Fruit fly (Drosophila melanogaster) Kc167 (cell line): ENCODE data around the gene Pde11.

ENCODE experiments used
- Myc ChIP-seq: fragments of >200 bp; optimal IDR thresholded peaks from 2 replicates; lab custom pipeline; 2017; ENCODE audit warnings: missing external identifiers
- Sin3A ChIP-seq: fragments of >200 bp; optimal IDR thresholded peaks from 2 replicates; lab custom pipeline; 2018; ENCODE audit warnings: missing external identifiers
- h ChIP-seq: fragments of >200 bp; optimal IDR thresholded peaks from 3 replicates; lab custom pipeline; 2018; ENCODE audit warnings: missing external identifiers
- insv ChIP-seq: fragments of >200 bp; optimal IDR thresholded peaks from 3 replicates; lab custom pipeline; 2018; ENCODE audit warnings: missing external identifiers
- psq ChIP-seq: fragments of >200 bp; optimal IDR thresholded peaks from 2 replicates; lab custom pipeline; 2017; ENCODE audit warnings: missing external identifiers
- ttk ChIP-seq: sonication (Bioruptor generic); optimal IDR thresholded peaks from 2 replicates; lab custom pipeline; 2017; ENCODE audit warnings: missing external identifiers

Gene Pde11

dm6 chr2L:18584617-18585016, 5.5 kb downstream of the Pde11 start:
- TF ChIP-seq psq (lab: Kevin White, UChicago) (no peak), ttk (no peak), insv (lab: Kevin White, UChicago) (no peak), Sin3A (lab: Kevin White, UChicago) (no peak), Myc (lab: Kevin White, UChicago) (no peak), h (lab: Kevin White, UChicago) (no peak)

dm6 chr2L:18576250-18576649, 13.9 kb downstream of the Pde11 start:
- TF ChIP-seq h (lab: Kevin White, UChicago) (no peak), ttk (no peak), Sin3A (lab: Kevin White, UChicago) (no peak), psq (lab: Kevin White, UChicago) (no peak), insv (lab: Kevin White, UChicago) (no peak), Myc (lab: Kevin White, UChicago) (no peak)

DNA sequence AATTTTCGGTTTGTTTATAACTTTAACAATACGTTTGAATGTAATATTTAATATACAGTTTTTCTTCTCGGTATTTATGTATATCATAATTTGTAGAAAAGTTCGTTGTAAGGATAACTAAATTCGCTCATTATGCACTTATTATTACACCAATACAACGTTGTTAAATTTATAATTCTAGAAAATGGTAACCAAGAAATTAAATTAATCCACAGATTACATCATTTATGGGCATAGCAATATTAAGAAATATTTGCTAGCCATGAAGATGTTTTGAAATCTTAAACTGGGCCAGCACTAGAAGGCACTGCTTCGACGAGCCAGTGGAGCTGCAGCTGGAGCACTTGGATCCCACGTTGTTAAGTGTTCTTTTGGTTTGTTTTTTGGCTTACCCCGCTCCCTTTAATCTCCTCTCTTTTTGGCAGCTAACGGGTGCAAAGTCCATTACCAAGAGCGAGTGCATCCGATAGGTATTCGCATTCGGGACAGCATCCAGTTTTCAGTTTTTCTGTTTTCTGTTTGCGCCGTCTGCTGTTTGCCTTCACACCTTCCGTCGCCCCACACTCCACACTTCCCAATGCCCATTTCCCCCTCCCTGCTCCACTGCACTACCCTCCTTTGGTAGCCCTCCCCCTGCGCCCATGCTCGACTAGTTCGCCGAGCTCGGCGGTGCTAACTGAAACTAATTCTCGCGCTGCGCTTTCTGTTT, 17.6 kb downstream of the Pde11 start:
- TF ChIP-seq psq (lab: Kevin White, UChicago) (no peak), Sin3A (lab: Kevin White, UChicago) (no peak), ttk (no peak), h (lab: Kevin White, UChicago) (no peak)

dm6 chr2L:18571724-18572427, 18.3 kb downstream of the Pde11 start:
- no peak for TF ChIP-seq Sin3A (lab: Kevin White, UChicago)
- no peak for TF ChIP-seq psq (lab: Kevin White, UChicago)
- TF ChIP-seq insv (lab: Kevin White, UChicago): no peak
- TF ChIP-seq Myc (lab: Kevin White, UChicago): no peak
- TF ChIP-seq h (lab: Kevin White, UChicago): no peak
- no peak for TF ChIP-seq ttk

- no peak for TF ChIP-seq insv (lab: Kevin White, UChicago)
- TF ChIP-seq h (lab: Kevin White, UChicago): no peak
- no peak for TF ChIP-seq Myc (lab: Kevin White, UChicago)
- TF ChIP-seq ttk: no peak
- no peak for TF ChIP-seq Sin3A (lab: Kevin White, UChicago)
- TF ChIP-seq psq (lab: Kevin White, UChicago): no peak
These were observed 21.4 kb downstream of the Pde11 start for dm6 chr2L:18568715-18569114.

- no peak for TF ChIP-seq insv (lab: Kevin White, UChicago)
- TF ChIP-seq h (lab: Kevin White, UChicago): no peak
- TF ChIP-seq psq (lab: Kevin White, UChicago): no peak
These were observed 22.6 kb downstream of the Pde11 start for dm6 chr2L:18567563-18567962.

DNA sequence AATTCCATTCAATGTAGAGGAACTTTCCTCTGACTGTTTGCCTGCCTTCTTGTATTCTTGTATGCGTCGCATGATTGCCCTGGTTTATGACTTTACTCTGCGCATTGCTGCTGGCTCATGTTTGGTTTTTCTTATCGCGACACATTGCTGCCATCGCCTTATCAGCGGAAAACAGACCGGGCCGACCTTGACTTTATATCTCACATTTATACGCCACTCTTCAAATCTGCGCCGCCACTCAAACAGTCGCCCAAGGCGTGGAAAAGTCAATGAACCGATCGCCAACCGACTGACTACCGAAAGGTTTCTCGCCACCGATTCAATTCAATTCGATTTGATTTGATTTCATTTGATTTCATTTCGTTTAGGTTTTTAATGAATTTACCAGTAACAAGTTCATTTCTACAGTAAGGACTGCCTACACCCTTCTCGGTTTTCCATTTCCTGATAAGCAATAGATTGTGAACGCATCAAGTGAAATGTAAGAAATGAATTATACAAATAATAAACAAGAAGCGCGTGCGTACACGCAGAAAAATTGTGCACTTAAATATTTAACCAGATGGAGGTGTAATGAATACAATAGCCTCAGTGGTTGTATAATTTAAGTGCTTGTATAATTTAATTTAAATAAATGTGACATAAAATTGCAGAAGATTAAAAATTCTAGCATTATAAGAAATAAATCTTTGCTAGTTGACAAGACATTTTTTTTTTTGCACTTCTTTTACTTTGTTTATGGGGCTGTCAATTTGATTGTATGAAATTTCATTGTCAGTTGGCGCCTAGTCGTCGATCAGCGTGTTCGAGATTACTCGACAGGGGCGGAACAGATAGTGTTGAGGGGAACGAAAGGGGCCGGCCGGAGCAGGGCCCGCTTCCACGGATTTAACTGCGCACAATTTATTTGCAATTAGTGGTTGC, 23.6 kb downstream of the Pde11 start:
- TF ChIP-seq h (lab: Kevin White, UChicago): no peak
- no peak for TF ChIP-seq ttk
- no peak for TF ChIP-seq insv (lab: Kevin White, UChicago)
- no peak for TF ChIP-seq Sin3A (lab: Kevin White, UChicago)
- TF ChIP-seq psq (lab: Kevin White, UChicago): no peak
- TF ChIP-seq Myc (lab: Kevin White, UChicago): no peak

dm6 chr2L:18564417-18564816, 25.7 kb downstream of the Pde11 start:
- no peak for TF ChIP-seq psq (lab: Kevin White, UChicago)
- TF ChIP-seq ttk: no peak
- TF ChIP-seq insv (lab: Kevin White, UChicago): no peak
- no peak for TF ChIP-seq Sin3A (lab: Kevin White, UChicago)
- TF ChIP-seq h (lab: Kevin White, UChicago): no peak
- TF ChIP-seq Myc (lab: Kevin White, UChicago): no peak

- TF ChIP-seq psq (lab: Kevin White, UChicago) (no peak), h (lab: Kevin White, UChicago) (no peak), Myc (lab: Kevin White, UChicago) (no peak), Sin3A (lab: Kevin White, UChicago) (no peak), insv (lab: Kevin White, UChicago) (no peak), ttk (no peak)
These were observed 26.2 kb downstream of the Pde11 start for dm6 chr2L:18563991-18564390.

- no peak for TF ChIP-seq h (lab: Kevin White, UChicago)
- TF ChIP-seq insv (lab: Kevin White, UChicago): no peak
- TF ChIP-seq Sin3A (lab: Kevin White, UChicago): no peak
- TF ChIP-seq ttk: no peak
- no peak for TF ChIP-seq psq (lab: Kevin White, UChicago)
- no peak for TF ChIP-seq Myc (lab: Kevin White, UChicago)
These were observed 27.1 kb downstream of the Pde11 start for dm6 chr2L:18563020-18563546.

DNA sequence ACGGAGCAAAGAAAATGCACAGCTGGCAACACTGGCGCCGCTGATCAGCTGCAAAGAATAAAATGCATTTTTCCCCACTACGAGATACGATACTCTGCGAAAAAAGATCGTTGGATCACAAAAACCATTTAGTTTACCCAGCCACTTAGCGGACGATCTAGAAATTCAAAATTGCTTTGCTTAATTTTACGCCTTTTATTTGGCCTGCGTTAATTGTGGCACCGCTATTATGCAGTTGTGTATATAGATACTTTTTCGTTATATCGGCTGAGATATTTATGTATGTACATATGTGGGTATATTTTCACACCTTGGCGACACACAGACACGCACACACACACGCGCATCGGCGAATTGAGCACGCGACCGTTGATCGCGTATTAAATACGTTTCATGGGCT, 27.6 kb downstream of the Pde11 start:
- TF ChIP-seq psq (lab: Kevin White, UChicago): no peak
- no peak for TF ChIP-seq insv (lab: Kevin White, UChicago)
- no peak for TF ChIP-seq h (lab: Kevin White, UChicago)
- no peak for TF ChIP-seq ttk
- TF ChIP-seq Myc (lab: Kevin White, UChicago): no peak
- TF ChIP-seq Sin3A (lab: Kevin White, UChicago): no peak
